Worm (Caenorhabditis elegans): ENCODE data around the gene ceh-53.

The ceh-53 gene

ce11 chrIV:3524584-3525020, 26.6 kb downstream of the ceh-53 start (continued):
- TF ChIP-seq chd-7 (tag; optimal IDR thresholded peaks at IDR 0.05) (peak; percentile 60), tbp1 (GFP tag; optimal IDR thresholded peaks at IDR 0.05) (peak; percentile 93), repo-1 (tag; optimal IDR thresholded peaks at IDR 0.05) (peak; percentile 38), lsl-1 (GFP tag; optimal IDR thresholded peaks at IDR 0.05) (peak; percentile 25), sptf-2 (GFP tag; optimal IDR thresholded peaks at IDR 0.05) (no peak), ekl-4 (GFP tag; IDR thresholded peaks at IDR 0.05) (peak; percentile 24; the same call in 1 of the 2 replicates), somi-1 (GFP tag; optimal IDR thresholded peaks at IDR 0.05) (no peak), nfya-1 (tag; optimal IDR thresholded peaks at IDR 0.05; ENCODE audit: borderline replicate concordance, insufficient read depth) (no peak), ceh-100 (GFP tag; IDR thresholded peaks at IDR 0.05) (peak; percentile 45), efl-1 (GFP tag; optimal IDR thresholded peaks at IDR 0.05) (peak; percentile 8), madf-3 (GFP tag; IDR thresholded peaks at IDR 0.05) (0 out of 2 replicates have a peak, but pooled peaks have one; percentile 46), T26A5.8 (tag; optimal IDR thresholded peaks at IDR 0.05) (no peak), K11D2.4 (GFP tag; IDR thresholded peaks at IDR 0.05) (0 out of 2 replicates have a peak, but pooled peaks have one; percentile 28), ets-4 (GFP tag; optimal IDR thresholded peaks at IDR 0.05) (no peak), athp-1 (tag; optimal IDR thresholded peaks at IDR 0.05) (peak; percentile 45), ztf-18 (tag; optimal IDR thresholded peaks at IDR 0.05) (peak; percentile 47), attf-3 (GFP tag; conservative IDR thresholded peaks at IDR 0.05) (peak; percentile 41; the same call in 1 of the 2 replicates), ztf-25 (GFP tag; IDR thresholded peaks at IDR 0.05) (peak; percentile 68; the same call in 1 of the 2 replicates), F37B4.10 (GFP tag; IDR thresholded peaks at IDR 0.05) (no peak), mes-4 (tag; optimal IDR thresholded peaks at IDR 0.05) (no peak), zim-3 (tag; optimal IDR thresholded peaks at IDR 0.05) (peak; percentile 57), F57A8.1 (GFP tag; optimal IDR thresholded peaks at IDR 0.05) (peak; percentile 57), snpc-3.4 (tag; optimal IDR thresholded peaks at IDR 0.05) (no peak), ztf-26 (tag; optimal IDR thresholded peaks at IDR 0.05) (peak; percentile 69), him-1 (tag; optimal IDR thresholded peaks at IDR 0.05) (no peak), let-607 (tag; optimal IDR thresholded peaks at IDR 0.05) (no peak), ztf-3 (GFP tag; optimal IDR thresholded peaks at IDR 0.05) (no peak), ztf-28 (GFP tag; IDR thresholded peaks at IDR 0.05) (peak; percentile 75; the same call in 1 of the 2 replicates), ama-1 (optimal IDR thresholded peaks at IDR 0.05) (no peak), ama-1 (GFP tag; optimal IDR thresholded peaks at IDR 0.05) (peak; percentile 4 to 22), F10E7.11 (tag; optimal IDR thresholded peaks at IDR 0.05) (peak; percentile 33), attf-6 (GFP tag; IDR thresholded peaks at IDR 0.05) (0 out of 2 replicates have a peak, but pooled peaks have one; percentile 55), madf-8 (GFP tag; conservative IDR thresholded peaks at IDR 0.05) (0 out of 2 replicates have a peak, but pooled peaks have one; percentile 10), Y67H2A.10 (GFP tag; conservative IDR thresholded peaks at IDR 0.05) (no peak), K12H6.12 (tag; optimal IDR thresholded peaks at IDR 0.05) (peak; percentile 27), rpc-1 (optimal IDR thresholded peaks at IDR 0.05) (peak; percentile 66), rpc-1 (tag; optimal IDR thresholded peaks at IDR 0.05) (peak; percentile 78), lsy-27 (tag; optimal IDR thresholded peaks at IDR 0.05; ENCODE audit: borderline replicate concordance, insufficient read depth) (no peak), ceh-91 (GFP tag; IDR thresholded peaks at IDR 0.05) (0 out of 2 replicates have a peak, but pooled peaks have one; percentile 21), gei-17 (GFP tag; optimal IDR thresholded peaks at IDR 0.05) (no peak), ceh-27 (GFP tag; optimal IDR thresholded peaks at IDR 0.05) (peak; percentile 53), tbx-9 (tag; optimal IDR thresholded peaks at IDR 0.05; ENCODE audit: borderline replicate concordance) (no peak), nhr-90 (tag; optimal IDR thresholded peaks at IDR 0.05) (peak; percentile 67), fkh-3 (tag; optimal IDR thresholded peaks at IDR 0.05) (peak; percentile 8), sdz-38 (tag; optimal IDR thresholded peaks at IDR 0.05) (no peak), madf-10 (tag; optimal IDR thresholded peaks at IDR 0.05) (peak; percentile 58), xnd-1 (tag; optimal IDR thresholded peaks at IDR 0.05) (no peak), lir-1 (GFP tag; conservative IDR thresholded peaks at IDR 0.05) (no peak), unc-130 (GFP tag; optimal IDR thresholded peaks at IDR 0.05) (no peak)

All from whole organism, young adult.